Worm (Caenorhabditis elegans) whole organism, young adult: Measurements from ENCODE around the gene W02A2.12.

Source experiments
- B0035.1 ChIP-seq: sonication (generic microtip); optimal IDR thresholded peaks from 2 replicates; lab custom pipeline; 2016; ENCODE audit warnings: missing genetic modification characterization, mild to moderate bottlenecking, missing compliant biosample characterization, missing genotype, missing genetic modification reagents
- B0261.1 ChIP-seq: sonication (generic microtip); optimal IDR thresholded peaks from 2 replicates; lab custom pipeline; 2016; ENCODE audit warnings: mild to moderate bottlenecking, missing genetic modification characterization, moderate library complexity, missing compliant biosample characterization
- B0336.3 ChIP-seq: fragments of 200-800 bp; sonication (Bioruptor generic); IDR thresholded peaks from 2 replicates; pipeline ENCODE4 v1.3.6; 2022; ENCODE audit warnings: missing genetic modification characterization, missing compliant biosample characterization
- C06A6.2 ChIP-seq: fragments of 200-800 bp; sonication (Bioruptor generic); conservative IDR thresholded peaks from 2 replicates; pipeline ENCODE4 v1.3.6; 2022; ENCODE audit warnings: missing genetic modification characterization, missing compliant biosample characterization
- F10E7.11 ChIP-seq: sonication (generic microtip); optimal IDR thresholded peaks from 2 replicates; lab custom pipeline; 2017; ENCODE audit warnings: mild to moderate bottlenecking, missing genetic modification characterization, moderate library complexity, missing compliant biosample characterization
- F22D6.2 ChIP-seq: sonication (generic microtip); optimal IDR thresholded peaks from 2 replicates; lab custom pipeline; 2016; ENCODE audit warnings: mild to moderate bottlenecking, missing genetic modification characterization, missing compliant biosample characterization
- F37B4.10 ChIP-seq: fragments of 200-800 bp; sonication (Bioruptor generic); IDR thresholded peaks from 2 replicates; pipeline ENCODE4 v1.3.6; 2022; ENCODE audit warnings: missing genetic modification characterization, missing compliant biosample characterization
- F55B11.4 ChIP-seq: sonication (generic microtip); optimal IDR thresholded peaks from 2 replicates; lab custom pipeline; 2016; ENCODE audit warnings: missing compliant biosample characterization, missing genetic modification characterization, borderline replicate concordance; ENCODE audit not compliant: insufficient read depth
- K11D2.4 ChIP-seq: fragments of 200-800 bp; sonication (Bioruptor generic); IDR thresholded peaks from 2 replicates; pipeline ENCODE4 v1.3.6; 2022; ENCODE audit warnings: missing genetic modification reagents, missing genetic modification characterization, missing compliant biosample characterization
- Y53G8AR.9 ChIP-seq: fragments of 200-800 bp; sonication (Bioruptor generic); conservative IDR thresholded peaks from 2 replicates; pipeline ENCODE4 v1.3.6; 2022; ENCODE audit warnings: missing genetic modification reagents, missing genetic modification characterization, missing compliant biosample characterization
- Y79H2A.3 ChIP-seq: fragments of 200-800 bp; sonication (Bioruptor generic); conservative IDR thresholded peaks from 2 replicates; pipeline ENCODE4 v1.3.6; 2022; ENCODE audit warnings: missing genetic modification reagents, missing genetic modification characterization, missing compliant biosample characterization
- aptf-2 ChIP-seq: fragments of 200-800 bp; sonication (Bioruptor generic); conservative IDR thresholded peaks from 2 replicates; pipeline ENCODE4 v1.3.6; 2022; ENCODE audit warnings: missing genetic modification reagents, missing genetic modification characterization, missing compliant biosample characterization
- aptf-3 ChIP-seq: fragments of 200-800 bp; sonication (Bioruptor generic); IDR thresholded peaks from 2 replicates; pipeline ENCODE4 v1.3.6; 2022; ENCODE audit warnings: missing genetic modification characterization, missing compliant biosample characterization
- attf-5 ChIP-seq: fragments of 200-800 bp; sonication (Bioruptor generic); optimal IDR thresholded peaks from 2 replicates; lab custom pipeline; 2018; ENCODE audit warnings: mild to moderate bottlenecking, missing genetic modification characterization, missing compliant biosample characterization
- bed-2 ChIP-seq: fragments of 200-800 bp; sonication (Bioruptor generic); IDR thresholded peaks from 2 replicates; pipeline ENCODE4 v1.3.6; 2022; ENCODE audit warnings: missing genetic modification reagents, missing genetic modification characterization, missing compliant biosample characterization
- cebp-1 ChIP-seq, 2 experiments: fragments of 200-800 bp in 1 of 2; sonication (Bioruptor generic) in 1 of 2; sonication (generic microtip) in 1 of 2; IDR thresholded peaks in 1 of 2; optimal IDR thresholded peaks in 1 of 2; 2 replicates each; pipeline versions ENCODE4 v1.3.6 to Lab custom; 2017 to 2022; ENCODE audit warnings: missing compliant biosample characterization in 2 of 2, missing genetic modification characterization in 2 of 2, mild to moderate bottlenecking in 1 of 2, missing genetic modification reagents in 1 of 2, moderate library complexity in 1 of 2
- cebp-2 ChIP-seq: fragments of 200-800 bp; sonication (Bioruptor generic); IDR thresholded peaks from 2 replicates; pipeline ENCODE4 v1.3.6; 2022; ENCODE audit warnings: missing genetic modification characterization, missing compliant biosample characterization
- ceh-40 ChIP-seq: fragments of 200-800 bp; sonication (Bioruptor generic); IDR thresholded peaks from 2 replicates; pipeline ENCODE4 v1.3.6; 2022; ENCODE audit warnings: missing genetic modification characterization, missing compliant biosample characterization
- ceh-91 ChIP-seq: fragments of 200-800 bp; sonication (Bioruptor generic); IDR thresholded peaks from 2 replicates; pipeline ENCODE4 v1.3.6; 2022; ENCODE audit warnings: missing genetic modification reagents, missing genetic modification characterization, missing compliant biosample characterization
- chd-7 ChIP-seq: sonication (generic microtip); optimal IDR thresholded peaks from 2 replicates; lab custom pipeline; 2016; ENCODE audit warnings: mild to moderate bottlenecking, missing genetic modification characterization, moderate library complexity, missing compliant biosample characterization
- die-1 ChIP-seq: sonication (generic microtip); optimal IDR thresholded peaks from 2 replicates; lab custom pipeline; 2016; ENCODE audit warnings: missing genotype, mild to moderate bottlenecking, missing genetic modification characterization, missing compliant biosample characterization
- dox-1 ChIP-seq: fragments of 200-800 bp; sonication (Bioruptor generic); IDR thresholded peaks from 2 replicates; pipeline ENCODE4 v1.3.6; 2022; ENCODE audit warnings: missing genetic modification reagents, missing genetic modification characterization, missing compliant biosample characterization
- efl-1 ChIP-seq: fragments of 150-350 bp; optimal IDR thresholded peaks from 2 replicates; lab custom pipeline; 2014; ENCODE audit warnings: missing biosample characterization, missing genetic modification reagents, missing genetic modification characterization
- egrh-3 ChIP-seq: fragments of 200-800 bp; sonication (Bioruptor generic); IDR thresholded peaks from 2 replicates; pipeline ENCODE4 v1.3.6; 2022; ENCODE audit warnings: missing genetic modification reagents, missing genetic modification characterization, missing compliant biosample characterization
- fkh-3 ChIP-seq: sonication (generic microtip); optimal IDR thresholded peaks from 2 replicates; lab custom pipeline; 2016; ENCODE audit warnings: mild to moderate bottlenecking, missing genetic modification characterization, missing compliant biosample characterization
- hlh-12 ChIP-seq: sonication (generic microtip); optimal IDR thresholded peaks from 2 replicates; lab custom pipeline; 2016; ENCODE audit warnings: missing genetic modification characterization, missing compliant biosample characterization
- hlh-26 ChIP-seq: fragments of 200-800 bp; sonication (Bioruptor generic); conservative IDR thresholded peaks from 2 replicates; pipeline ENCODE4 v1.3.6; 2022; ENCODE audit warnings: missing genetic modification reagents, missing genetic modification characterization, missing compliant biosample characterization
- hmg-1.2 ChIP-seq: fragments of 200-800 bp; sonication (Bioruptor generic); IDR thresholded peaks from 2 replicates; pipeline ENCODE4 v1.3.6; 2022; ENCODE audit warnings: missing genetic modification reagents, missing genetic modification characterization, missing compliant biosample characterization
- hmg-20 ChIP-seq: fragments of 200-800 bp; sonication (Bioruptor generic); IDR thresholded peaks from 2 replicates; pipeline ENCODE4 v1.3.6; 2022; ENCODE audit warnings: missing genetic modification reagents, missing genetic modification characterization, missing compliant biosample characterization
- let-607 ChIP-seq, 2 experiments: fragments of 200-800 bp in 1 of 2; sonication (Bioruptor generic) in 1 of 2; sonication (generic microtip) in 1 of 2; optimal IDR thresholded peaks; 2 replicates each; lab custom pipeline; 2016 to 2018; ENCODE audit warnings: mild to moderate bottlenecking in 2 of 2, missing compliant biosample characterization in 2 of 2, missing genetic modification characterization in 2 of 2, moderate library complexity in 2 of 2, missing genotype in 1 of 2
- lin-35 ChIP-seq, 3 experiments: fragments of 150-350 bp in 2 of 3; sonication (generic microtip) in 1 of 3; optimal IDR thresholded peaks; 2 replicates each; lab custom pipeline; 2014 to 2018; ENCODE audit warnings: missing biosample characterization in 3 of 3, missing genetic modification characterization in 3 of 3, missing genetic modification reagents in 3 of 3
- madf-10 ChIP-seq: sonication (generic microtip); optimal IDR thresholded peaks from 2 replicates; lab custom pipeline; 2016; ENCODE audit warnings: mild to moderate bottlenecking, missing genetic modification characterization, missing compliant biosample characterization
- madf-6 ChIP-seq: fragments of 200-800 bp; sonication (Bioruptor generic); IDR thresholded peaks from 2 replicates; pipeline ENCODE4 v1.3.6; 2022; ENCODE audit warnings: missing genetic modification reagents, missing genetic modification characterization, missing compliant biosample characterization
- mcd-1 ChIP-seq: fragments of 200-800 bp; sonication (Bioruptor generic); IDR thresholded peaks from 2 replicates; pipeline ENCODE4 v1.3.6; 2022; ENCODE audit warnings: missing genetic modification reagents, missing genetic modification characterization, missing compliant biosample characterization
- nfyb-1 ChIP-seq: fragments of 200-800 bp; sonication (Bioruptor generic); IDR thresholded peaks from 2 replicates; pipeline ENCODE4 v1.3.6; 2022; ENCODE audit warnings: missing genetic modification reagents, missing genetic modification characterization, missing compliant biosample characterization
- pbrm-1 ChIP-seq: fragments of 200-800 bp; sonication (Bioruptor generic); IDR thresholded peaks from 2 replicates; pipeline ENCODE4 v1.3.6; 2022; ENCODE audit warnings: missing genetic modification reagents, missing genetic modification characterization, missing compliant biosample characterization
- rpc-1 ChIP-seq, 2 experiments: fragments of 150-350 bp in 1 of 2; sonication (generic microtip) in 1 of 2; optimal IDR thresholded peaks; 2 replicates each; lab custom pipeline; 2014 to 2018; ENCODE audit warnings: missing biosample characterization in 1 of 2, missing genetic modification characterization in 1 of 2, missing genetic modification reagents in 1 of 2, missing genotype in 1 of 2
- snpc-1.3 ChIP-seq: sonication (generic microtip); optimal IDR thresholded peaks from 2 replicates; lab custom pipeline; 2017; ENCODE audit warnings: missing genetic modification characterization, mild to moderate bottlenecking, missing compliant biosample characterization, antibody characterized with exemption, moderate library complexity, missing genotype, missing genetic modification reagents; ENCODE audit not compliant: insufficient read depth
- unc-130 ChIP-seq: sonication (generic microtip); optimal IDR thresholded peaks from 2 replicates; lab custom pipeline; 2016; ENCODE audit warnings: missing genetic modification reagents, missing genetic modification characterization, missing compliant biosample characterization
- zfh-2 ChIP-seq: fragments of 200-800 bp; sonication (Bioruptor generic); conservative IDR thresholded peaks from 2 replicates; pipeline ENCODE4 v1.3.6; 2022; ENCODE audit warnings: missing genetic modification reagents, missing genetic modification characterization, missing compliant biosample characterization
- zim-3 ChIP-seq: sonication (generic microtip); optimal IDR thresholded peaks from 2 replicates; lab custom pipeline; 2017; ENCODE audit warnings: mild to moderate bottlenecking, missing genetic modification characterization, moderate library complexity, missing compliant biosample characterization
- ztf-18 ChIP-seq: sonication (generic microtip); optimal IDR thresholded peaks from 2 replicates; lab custom pipeline; 2016; ENCODE audit warnings: missing genotype, mild to moderate bottlenecking, missing genetic modification characterization, missing compliant biosample characterization
- ztf-25 ChIP-seq: fragments of 200-800 bp; sonication (Bioruptor generic); IDR thresholded peaks from 2 replicates; pipeline ENCODE4 v1.3.6; 2022; ENCODE audit warnings: missing genetic modification reagents, missing genetic modification characterization, missing compliant biosample characterization
- ztf-26 ChIP-seq: sonication (generic microtip); optimal IDR thresholded peaks from 2 replicates; lab custom pipeline; 2017; ENCODE audit warnings: missing genetic modification characterization, missing compliant biosample characterization
- ztf-28 ChIP-seq: fragments of 200-800 bp; sonication (Bioruptor generic); IDR thresholded peaks from 2 replicates; pipeline ENCODE4 v1.3.6; 2022; ENCODE audit warnings: missing genetic modification reagents, missing genetic modification characterization, missing compliant biosample characterization

W02A2.12 gene

ce11 chrIV:13314181-13314580 lies 34.5 kb downstream of the W02A2.12 start (continued):
- 0 out of 2 replicates have a peak, but pooled peaks have one; percentile 40 for TF ChIP-seq Y53G8AR.9
- no peak for TF ChIP-seq ztf-18 (tag; lab: Kevin White, UChicago)
- no peak for TF ChIP-seq Y79H2A.3 (GFP tag; lab: Robert Waterston, UW)
- TF ChIP-seq B0261.1 (tag; lab: Kevin White, UChicago) = no peak
- no peak for TF ChIP-seq F37B4.10 (GFP tag; lab: Robert Waterston, UW)
- peak; percentile 13; the same call in 1 of the 2 replicates for TF ChIP-seq hmg-1.2
- no peak for TF ChIP-seq hlh-12 (tag; lab: Kevin White, UChicago)
- TF ChIP-seq ceh-91 (GFP tag; lab: Robert Waterston, UW) = no peak
- TF ChIP-seq unc-130 (GFP tag; lab: Kevin White, UChicago) = no peak
- TF ChIP-seq nfyb-1 (GFP tag; lab: Robert Waterston, UW) = peak; percentile 74
- no peak for TF ChIP-seq zfh-2
- TF ChIP-seq C06A6.2 (GFP tag; lab: Robert Waterston, UW) = no peak
- TF ChIP-seq hmg-20 (GFP tag; lab: Robert Waterston, UW) = no peak
- peak; percentile 59 for TF ChIP-seq dox-1
- peak; percentile 22 for TF ChIP-seq madf-10 (tag; lab: Kevin White, UChicago)
- TF ChIP-seq cebp-2 = 0 out of 2 replicates have a peak, but pooled peaks have one; percentile 71
- no peak for TF ChIP-seq K11D2.4
- no peak for TF ChIP-seq egrh-3 (GFP tag; lab: Robert Waterston, UW)
- no peak for TF ChIP-seq hlh-26 (GFP tag; lab: Robert Waterston, UW)
- no peak for TF ChIP-seq madf-6 (GFP tag; lab: Robert Waterston, UW)
- no peak for TF ChIP-seq snpc-1.3
- TF ChIP-seq die-1 (tag; lab: Kevin White, UChicago) = no peak
- no peak for TF ChIP-seq cebp-1 (GFP tag; IDR thresholded peaks at IDR 0.05; lab: Robert Waterston, UW)
- peak; percentile 37 for TF ChIP-seq cebp-1 (tag; optimal IDR thresholded peaks at IDR 0.05; lab: Kevin White, UChicago)
- no peak for TF ChIP-seq bed-2 (GFP tag; lab: Robert Waterston, UW)
- no peak for TF ChIP-seq B0035.1
- no peak for TF ChIP-seq ceh-40 (GFP tag; lab: Robert Waterston, UW)
- TF ChIP-seq lin-35 (GFP tag; optimal IDR thresholded peaks at IDR 0.05; lab: Kevin White, UChicago) = no peak
- no peak for TF ChIP-seq F10E7.11 (tag; lab: Kevin White, UChicago)
- TF ChIP-seq zim-3 (tag; lab: Kevin White, UChicago) = no peak
- no peak for TF ChIP-seq rpc-1 (optimal IDR thresholded peaks at IDR 0.05; lab: Kevin White, UChicago)
- no peak for TF ChIP-seq rpc-1 (tag; optimal IDR thresholded peaks at IDR 0.05; lab: Kevin White, UChicago)
- no peak for TF ChIP-seq F55B11.4 (tag; lab: Kevin White, UChicago)
- TF ChIP-seq mcd-1 = no peak
- no peak for TF ChIP-seq ztf-28 (GFP tag; lab: Robert Waterston, UW)
- no peak for TF ChIP-seq aptf-3
- TF ChIP-seq aptf-2 (GFP tag; lab: Robert Waterston, UW) = no peak
- TF ChIP-seq ztf-25 (GFP tag; lab: Robert Waterston, UW) = no peak
- no peak for TF ChIP-seq attf-5
- no peak for TF ChIP-seq F22D6.2 (tag; lab: Kevin White, UChicago)
- peak; percentile 46 for TF ChIP-seq chd-7 (tag; lab: Kevin White, UChicago)
- TF ChIP-seq B0336.3 = peak; percentile 51; the same call in 1 of the 2 replicates
- TF ChIP-seq efl-1 = no peak
- peak; percentile 3 for TF ChIP-seq ztf-26 (tag; lab: Kevin White, UChicago)
- no peak for TF ChIP-seq pbrm-1
- peak in 1 of 2 experiments; percentile 8 for TF ChIP-seq let-607 (tag; optimal IDR thresholded peaks at IDR 0.05; lab: Kevin White, UChicago)
- TF ChIP-seq fkh-3 (tag; lab: Kevin White, UChicago) = no peak
